Fruit fly (Drosophila melanogaster) whole organism, embryonic: ENCODE data around the gene tral.
A peak's percentile ranks its signal among the peaks of the same experiment; 100 is the strongest.

Source experiments
- Bgb ChIP-seq: fragments of 200-800 bp; sonication (Bioruptor generic); IDR thresholded peaks from 2 replicates; pipeline ENCODE4 v1.3.6; 2022; ENCODE audit warnings: missing biosample characterization, missing genetic modification characterization; ENCODE audit not compliant: partially characterized antibody
- C15 ChIP-seq: fragments of 200-800 bp; sonication (Bioruptor generic); IDR thresholded peaks from 3 replicates; pipeline ENCODE4 v1.3.6; 2022; ENCODE audit warnings: missing biosample characterization, missing genetic modification characterization
- CG10147 ChIP-seq: fragments of 200-800 bp; sonication (Bioruptor generic); optimal IDR thresholded peaks from 2 replicates; lab custom pipeline; 2019; ENCODE audit warnings: missing biosample characterization, mild to moderate bottlenecking, missing genetic modification characterization, moderate library complexity
- CG10462 ChIP-seq: fragments of 200-800 bp; sonication (Bioruptor generic); optimal IDR thresholded peaks from 2 replicates; lab custom pipeline; 2016; ENCODE audit warnings: missing biosample characterization, missing genetic modification characterization
- CG12391 ChIP-seq: fragments of 200-800 bp; sonication (Bioruptor generic); optimal IDR thresholded peaks from 3 replicates; lab custom pipeline; 2018; ENCODE audit warnings: missing biosample characterization, mild to moderate bottlenecking, missing genetic modification characterization, moderate library complexity
- CG12744 ChIP-seq: fragments of 200-800 bp; sonication (Bioruptor generic); optimal IDR thresholded peaks from 2 replicates; lab custom pipeline; 2016; ENCODE audit warnings: missing biosample characterization, missing genetic modification characterization
- CG14860 ChIP-seq: fragments of 200-800 bp; sonication (Bioruptor generic); IDR thresholded peaks from 3 replicates; pipeline ENCODE4 v1.3.6; 2022; ENCODE audit warnings: missing biosample characterization, missing genetic modification characterization; ENCODE audit not compliant: partially characterized antibody
- CG17328 ChIP-seq: fragments of 200-800 bp; sonication (Bioruptor generic); IDR thresholded peaks from 2 replicates; pipeline ENCODE4 v1.3.6; 2022; ENCODE audit warnings: missing biosample characterization, missing genetic modification characterization
- CG18262 ChIP-seq: fragments of 200-800 bp; optimal IDR thresholded peaks from 3 replicates; lab custom pipeline; 2019; ENCODE audit warnings: missing biosample characterization, mild to moderate bottlenecking, missing genetic modification characterization, moderate library complexity
- CG3407 ChIP-seq: fragments of 200-800 bp; sonication (Bioruptor generic); optimal IDR thresholded peaks from 2 replicates; lab custom pipeline; 2018; ENCODE audit warnings: missing biosample characterization, mild to moderate bottlenecking, missing genetic modification characterization
- CG34422 ChIP-seq: fragments of 200-800 bp; sonication (Bioruptor generic); IDR thresholded peaks from 3 replicates; pipeline ENCODE4 v1.3.6; 2022; ENCODE audit warnings: missing biosample characterization, missing genetic modification characterization
- CG6175 ChIP-seq: fragments of 200-800 bp; sonication (Bioruptor generic); IDR thresholded peaks from 3 replicates; pipeline ENCODE4 v1.3.6; 2022; ENCODE audit warnings: missing biosample characterization, missing genetic modification characterization
- CG6813 ChIP-seq: fragments of 200-800 bp; sonication (Bioruptor generic); optimal IDR thresholded peaks from 2 replicates; lab custom pipeline; 2017; ENCODE audit warnings: missing biosample characterization, missing genetic modification characterization, mild to moderate bottlenecking, moderate library complexity, missing genetic modification reagents
- CG7928 ChIP-seq: fragments of 200-800 bp; sonication (Bioruptor generic); optimal IDR thresholded peaks from 2 replicates; lab custom pipeline; 2017; ENCODE audit warnings: missing biosample characterization, mild to moderate bottlenecking, missing genetic modification characterization
- CG8089 ChIP-seq: fragments of 200-800 bp; sonication (Bioruptor generic); optimal IDR thresholded peaks from 3 replicates; lab custom pipeline; 2016; ENCODE audit warnings: missing biosample characterization, missing genetic modification characterization
- CkIIα-i1 ChIP-seq: fragments of 200-800 bp; sonication (Bioruptor generic); IDR thresholded peaks from 2 replicates; pipeline ENCODE4 v1.3.6; 2022; ENCODE audit warnings: missing biosample characterization, missing genetic modification characterization
- D ChIP-seq, 2 experiments: fragments of 200-800 bp in 1 of 2; fragments of >200 bp in 1 of 2; sonication (Bioruptor generic) in 1 of 2; optimal IDR thresholded peaks; 2 replicates in 1 of 2; 3 replicates in 1 of 2; lab custom pipeline; 2017; ENCODE audit warnings: mild to moderate bottlenecking in 1 of 2, missing biosample characterization in 1 of 2, missing genetic modification characterization in 1 of 2, missing genetic modification reagents in 1 of 2
- D19B ChIP-seq: fragments of 200-800 bp; sonication (Bioruptor generic); optimal IDR thresholded peaks from 2 replicates; lab custom pipeline; 2017; ENCODE audit warnings: missing biosample characterization, mild to moderate bottlenecking, missing genetic modification characterization
- Ets65A ChIP-seq: fragments of 200-800 bp; sonication (Bioruptor generic); peaks from one replicate; lab custom pipeline; 2016; ENCODE audit warnings: missing biosample characterization, missing genetic modification characterization
- Fer3 ChIP-seq: fragments of 200-800 bp; sonication (Bioruptor generic); optimal IDR thresholded peaks from 2 replicates; lab custom pipeline; 2018; ENCODE audit warnings: missing biosample characterization, mild to moderate bottlenecking, missing genetic modification characterization, moderate library complexity
- Gsc ChIP-seq: fragments of 200-800 bp; sonication (Bioruptor generic); IDR thresholded peaks from 2 replicates; pipeline ENCODE4 v1.3.6; 2022; ENCODE audit warnings: missing biosample characterization, missing genetic modification characterization
- Gug ChIP-seq: fragments of 200-800 bp; sonication (Bioruptor generic); IDR thresholded peaks from 4 replicates; pipeline ENCODE4 v1.3.6; 2022; ENCODE audit warnings: missing biosample characterization, missing genetic modification characterization
- Hand ChIP-seq: fragments of 200-800 bp; sonication (Bioruptor generic); optimal IDR thresholded peaks from 2 replicates; lab custom pipeline; 2017; ENCODE audit warnings: mild to moderate bottlenecking, missing biosample characterization, missing genetic modification reagents, missing genetic modification characterization
- Hmr ChIP-seq: fragments of 200-800 bp; sonication (Bioruptor generic); optimal IDR thresholded peaks from 3 replicates; lab custom pipeline; 2017; ENCODE audit warnings: mild to moderate bottlenecking, missing biosample characterization, missing genetic modification reagents, missing genetic modification characterization
- Lhr ChIP-seq: fragments of 200-800 bp; sonication (Bioruptor generic); optimal IDR thresholded peaks from 3 replicates; lab custom pipeline; 2017; ENCODE audit warnings: mild to moderate bottlenecking, missing biosample characterization, missing genetic modification reagents, missing genetic modification characterization
- Myb ChIP-seq: fragments of 200-800 bp; sonication (Bioruptor generic); optimal IDR thresholded peaks from 2 replicates; lab custom pipeline; 2016; ENCODE audit warnings: missing biosample characterization, missing genetic modification characterization
- NK7.1 ChIP-seq: fragments of 200-800 bp; sonication (Bioruptor generic); optimal IDR thresholded peaks from 3 replicates; lab custom pipeline; 2016; ENCODE audit warnings: missing biosample characterization, missing genetic modification characterization
- Xrp1 ChIP-seq: fragments of 200-800 bp; sonication (Bioruptor generic); IDR thresholded peaks from 2 replicates; pipeline ENCODE4 v1.3.6; 2022; ENCODE audit warnings: missing biosample characterization, missing genetic modification characterization
- al ChIP-seq: fragments of 200-800 bp; sonication (Bioruptor generic); IDR thresholded peaks from 2 replicates; pipeline ENCODE4 v1.3.6; 2022; ENCODE audit warnings: missing biosample characterization, missing genetic modification characterization
- az2 ChIP-seq: fragments of 200-800 bp; sonication (Bioruptor generic); optimal IDR thresholded peaks from 3 replicates; lab custom pipeline; 2016; ENCODE audit warnings: missing biosample characterization, missing genetic modification characterization
- chif ChIP-seq, 2 experiments: fragments of 200-800 bp; sonication (Bioruptor generic); optimal IDR thresholded peaks; 3 replicates each; lab custom pipeline; 2016; ENCODE audit warnings: missing biosample characterization in 2 of 2, missing genetic modification characterization in 2 of 2
- dmrt11E ChIP-seq: fragments of 200-800 bp; sonication (Bioruptor generic); optimal IDR thresholded peaks from 3 replicates; lab custom pipeline; 2018; ENCODE audit warnings: missing biosample characterization, mild to moderate bottlenecking, missing genetic modification characterization, moderate library complexity
- fd64A ChIP-seq: fragments of 200-800 bp; sonication (Bioruptor generic); optimal IDR thresholded peaks from 3 replicates; lab custom pipeline; 2018; ENCODE audit warnings: missing biosample characterization, mild to moderate bottlenecking, missing genetic modification characterization
- fru ChIP-seq: fragments of >200 bp; optimal IDR thresholded peaks from 2 replicates; lab custom pipeline; 2017
- ftz-f1 ChIP-seq: fragments of 200-800 bp; sonication (Bioruptor generic); optimal IDR thresholded peaks from 2 replicates; lab custom pipeline; 2016; ENCODE audit warnings: missing biosample characterization, missing genetic modification characterization
- gcm ChIP-seq: fragments of 200-800 bp; sonication (Bioruptor generic); optimal IDR thresholded peaks from 2 replicates; lab custom pipeline; 2019; ENCODE audit warnings: missing biosample characterization, mild to moderate bottlenecking, missing genetic modification characterization, moderate library complexity
- nau ChIP-seq: fragments of 200-800 bp; sonication (Bioruptor generic); optimal IDR thresholded peaks from 3 replicates; lab custom pipeline; 2017; ENCODE audit warnings: missing biosample characterization, mild to moderate bottlenecking, missing genetic modification characterization, missing genetic modification reagents
- pan ChIP-seq, 4 experiments: fragments of >200 bp in 3 of 4; fragments of 200-800 bp in 1 of 4; sonication (Bioruptor generic) in 1 of 4; optimal IDR thresholded peaks in 3 of 4; IDR thresholded peaks in 1 of 4; 2 replicates each; pipeline versions ENCODE4 v1.3.6 to Lab custom; 2017 to 2022; ENCODE audit warnings: missing biosample characterization in 2 of 4, missing genetic modification characterization in 2 of 4, mixed read lengths in 1 of 4
- pho ChIP-seq: fragments of 200-800 bp; sonication (Bioruptor generic); optimal IDR thresholded peaks from 2 replicates; lab custom pipeline; 2016; ENCODE audit warnings: missing biosample characterization, missing genetic modification characterization
- psq ChIP-seq: fragments of 200-800 bp; sonication (Bioruptor generic); optimal IDR thresholded peaks from 2 replicates; lab custom pipeline; 2017; ENCODE audit warnings: missing biosample characterization, missing genetic modification characterization
- ranshi ChIP-seq: fragments of 200-800 bp; sonication (Bioruptor generic); IDR thresholded peaks from 2 replicates; pipeline ENCODE4 v1.3.6; 2022; ENCODE audit warnings: missing biosample characterization, missing genetic modification characterization
- row ChIP-seq: fragments of 200-800 bp; sonication (Bioruptor generic); IDR thresholded peaks from 3 replicates; pipeline ENCODE4 v1.3.6; 2022; ENCODE audit warnings: missing biosample characterization, missing genetic modification characterization
- salm ChIP-seq: fragments of 200-800 bp; sonication (Bioruptor generic); optimal IDR thresholded peaks from 2 replicates; lab custom pipeline; 2018; ENCODE audit warnings: missing biosample characterization, mild to moderate bottlenecking, missing genetic modification characterization
- sisA ChIP-seq: fragments of 200-800 bp; sonication (Bioruptor generic); IDR thresholded peaks from 2 replicates; pipeline ENCODE4 v1.3.6; 2022; ENCODE audit warnings: missing biosample characterization, missing genetic modification characterization
- ssp ChIP-seq: fragments of 200-800 bp; sonication (Bioruptor generic); IDR thresholded peaks from 2 replicates; pipeline ENCODE4 v1.3.6; 2022; ENCODE audit warnings: missing biosample characterization, missing genetic modification characterization
- toy ChIP-seq: fragments of 200-800 bp; sonication (Bioruptor generic); IDR thresholded peaks from 2 replicates; pipeline ENCODE4 v1.3.6; 2022; ENCODE audit warnings: missing biosample characterization, missing genetic modification characterization
- twi ChIP-seq: fragments of 200-800 bp; optimal IDR thresholded peaks from 2 replicates; lab custom pipeline; 2019; ENCODE audit warnings: missing biosample characterization, mild to moderate bottlenecking, missing genetic modification characterization, moderate library complexity
- vvl ChIP-seq: fragments of 200-800 bp; sonication (Bioruptor generic); IDR thresholded peaks from 2 replicates; pipeline ENCODE4 v1.3.6; 2022; ENCODE audit warnings: missing biosample characterization, missing genetic modification characterization
- z ChIP-seq: fragments of 200-800 bp; sonication (Bioruptor generic); IDR thresholded peaks from 3 replicates; pipeline ENCODE4 v1.3.6; 2022; ENCODE audit warnings: missing biosample characterization, missing genetic modification characterization
- zen ChIP-seq: fragments of 200-800 bp; sonication (Bioruptor generic); optimal IDR thresholded peaks from 3 replicates; lab custom pipeline; 2018; ENCODE audit warnings: missing biosample characterization, mild to moderate bottlenecking, missing genetic modification characterization, moderate library complexity

Gene tral

DNA sequence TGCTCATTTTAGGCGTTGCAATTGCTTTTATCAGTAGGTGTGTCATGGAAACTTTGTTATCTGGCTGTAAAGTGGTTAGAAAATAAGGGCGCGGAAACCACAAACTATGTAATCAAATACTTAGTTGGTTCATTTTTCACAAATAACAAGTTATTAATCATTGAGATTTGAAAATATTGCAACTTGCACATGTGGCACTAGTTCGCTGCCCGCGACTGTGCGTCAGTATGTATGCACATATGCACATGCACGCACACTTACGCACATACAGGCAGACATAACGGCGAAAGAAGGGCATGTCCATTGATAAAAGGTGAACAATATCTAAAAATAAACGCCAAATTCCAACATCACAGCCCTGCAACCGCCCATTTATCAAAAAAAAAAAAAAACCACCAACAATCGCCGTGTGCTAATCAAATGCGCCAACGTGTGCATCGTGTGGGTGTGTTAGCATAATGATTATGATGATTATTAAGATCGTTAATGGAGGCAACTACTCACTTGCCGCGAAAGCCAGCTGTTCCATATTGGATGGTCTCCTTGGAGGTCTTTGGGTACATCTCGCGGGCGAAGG, 14.7 kb downstream of the tral start (continued):
- no peak for TF ChIP-seq Bgb (GFP tag; lab: Robert Waterston, UW)
- peak; percentile 0 for TF ChIP-seq fd64A
- peak; percentile 59 for TF ChIP-seq nau (GFP tag; lab: Kevin White, UChicago)
- no peak for TF ChIP-seq Ets65A (GFP tag; lab: Kevin White, UChicago)
- no peak for TF ChIP-seq ftz-f1 (GFP tag; lab: Kevin White, UChicago)
- TF ChIP-seq CG3407 (GFP tag; lab: Kevin White, UChicago): peak; percentile 23
- TF ChIP-seq chif (GFP tag; optimal IDR thresholded peaks at IDR 0.05; lab: Kevin White, UChicago): peak; percentile 17 to 25
- TF ChIP-seq C15: no peak
- no peak for TF ChIP-seq Hmr (GFP tag; lab: Kevin White, UChicago)
- peak; percentile 44; the same call in 2 of the 3 replicates for TF ChIP-seq CG34422 (GFP tag; lab: Robert Waterston, UW)
- no peak for TF ChIP-seq CG10462 (GFP tag; lab: Kevin White, UChicago)
- TF ChIP-seq az2: peak; percentile 49
- peak; percentile 39; the same call in 1 of the 3 replicates for TF ChIP-seq row
- TF ChIP-seq gcm (GFP tag; lab: Kevin White, UChicago): peak; percentile 21
- TF ChIP-seq twi (tag; lab: Kevin White, UChicago): peak; percentile 12
- peak; percentile 76 for TF ChIP-seq CG17328
- TF ChIP-seq CG6813 (GFP tag; lab: Kevin White, UChicago): peak; percentile 31
- TF ChIP-seq CG7928 (GFP tag; lab: Kevin White, UChicago): no peak
- no peak for TF ChIP-seq CG14860 (GFP tag; lab: Robert Waterston, UW)
- no peak for TF ChIP-seq CG12744 (GFP tag; lab: Kevin White, UChicago)
- TF ChIP-seq CG6175 (GFP tag; lab: Robert Waterston, UW): peak; percentile 14; the same call in 1 of the 3 replicates
- peak; percentile 17; the same call in 1 of the 2 replicates for TF ChIP-seq ranshi (GFP tag; lab: Robert Waterston, UW)
- no peak for TF ChIP-seq Gsc (GFP tag; lab: Robert Waterston, UW)
- peak; percentile 48 for TF ChIP-seq CG8089
- TF ChIP-seq fru (lab: Kevin White, UChicago): no peak
- TF ChIP-seq Myb: no peak
- TF ChIP-seq ssp: no peak
- peak; percentile 63 for TF ChIP-seq CG18262 (tag; lab: Kevin White, UChicago)
- no peak for TF ChIP-seq CG10147 (GFP tag; lab: Kevin White, UChicago)
- TF ChIP-seq CG12391 (tag; lab: Kevin White, UChicago): peak; percentile 21
- TF ChIP-seq D19B (GFP tag; lab: Kevin White, UChicago): no peak
- TF ChIP-seq Hand: peak; percentile 4
- peak; percentile 61 for TF ChIP-seq sisA (GFP tag; lab: Robert Waterston, UW)
- TF ChIP-seq toy: no peak
- peak; percentile 29 for TF ChIP-seq salm (tag; lab: Kevin White, UChicago)
- TF ChIP-seq CkIIα-i1 (GFP tag; lab: Robert Waterston, UW): no peak
- peak; percentile 84 for TF ChIP-seq vvl (GFP tag; lab: Robert Waterston, UW)
- TF ChIP-seq dmrt11E (tag; lab: Kevin White, UChicago): peak; percentile 42
- TF ChIP-seq Lhr (GFP tag; lab: Kevin White, UChicago): no peak
- no peak for TF ChIP-seq pan (optimal IDR thresholded peaks at IDR 0.05; lab: Kevin White, UChicago)
- TF ChIP-seq pan (GFP tag; optimal IDR thresholded peaks at IDR 0.05 in 1 of 2, IDR thresholded peaks at IDR 0.05 in 1 of 2): peak in 1 of 2 experiments; percentile 60
- TF ChIP-seq Gug (GFP tag; lab: Robert Waterston, UW): 0 out of 4 replicates have a peak, but pooled peaks have one; percentile 34
- peak; percentile 71 for TF ChIP-seq Xrp1 (GFP tag; lab: Robert Waterston, UW)
- no peak for TF ChIP-seq psq (GFP tag; lab: Kevin White, UChicago)
- TF ChIP-seq al (GFP tag; lab: Robert Waterston, UW): no peak
- TF ChIP-seq pho (GFP tag; lab: Kevin White, UChicago): no peak
- no peak for TF ChIP-seq z (GFP tag; lab: Robert Waterston, UW)
- TF ChIP-seq Fer3: peak; percentile 28
- peak; percentile 57 for TF ChIP-seq D (optimal IDR thresholded peaks at IDR 0.05; lab: Kevin White, UChicago)
- TF ChIP-seq D (GFP tag; optimal IDR thresholded peaks at IDR 0.05; lab: Kevin White, UChicago): peak; percentile 52
- no peak for TF ChIP-seq NK7.1 (GFP tag; lab: Kevin White, UChicago)
- TF ChIP-seq zen (tag; lab: Kevin White, UChicago): no peak
